Worm (Caenorhabditis elegans) whole organism, young adult: ENCODE measurements around the gene F11D11.4.

Experiments used
- B0261.1 ChIP-seq: sonication (generic microtip); optimal IDR thresholded peaks from 2 replicates; lab custom pipeline; 2016; ENCODE audit warnings: mild to moderate bottlenecking, missing genetic modification characterization, moderate library complexity, missing compliant biosample characterization
- F57C9.4 ChIP-seq: sonication (generic microtip); optimal IDR thresholded peaks from 2 replicates; lab custom pipeline; 2017; ENCODE audit warnings: mild to moderate bottlenecking, missing genetic modification characterization, missing compliant biosample characterization
- atf-7 ChIP-seq: sonication (generic microtip); optimal IDR thresholded peaks from 2 replicates; lab custom pipeline; 2017; ENCODE audit warnings: mild to moderate bottlenecking, missing genetic modification characterization, missing compliant biosample characterization
- chd-7 ChIP-seq: sonication (generic microtip); optimal IDR thresholded peaks from 2 replicates; lab custom pipeline; 2016; ENCODE audit warnings: mild to moderate bottlenecking, missing genetic modification characterization, moderate library complexity, missing compliant biosample characterization
- hmg-1.2 ChIP-seq: fragments of 200-800 bp; sonication (Bioruptor generic); IDR thresholded peaks from 2 replicates; pipeline ENCODE4 v1.3.6; 2022; ENCODE audit warnings: missing genetic modification reagents, missing genetic modification characterization, missing compliant biosample characterization
- rpc-1 ChIP-seq, 2 experiments: fragments of 150-350 bp in 1 of 2; sonication (generic microtip) in 1 of 2; optimal IDR thresholded peaks; 2 replicates each; lab custom pipeline; 2014 to 2018; ENCODE audit warnings: missing biosample characterization in 1 of 2, missing genetic modification characterization in 1 of 2, missing genetic modification reagents in 1 of 2, missing genotype in 1 of 2
- sdz-38 ChIP-seq: sonication (generic microtip); optimal IDR thresholded peaks from 2 replicates; lab custom pipeline; 2016; ENCODE audit warnings: missing genotype, missing genetic modification characterization, missing compliant biosample characterization
- snpc-1.3 ChIP-seq: sonication (generic microtip); optimal IDR thresholded peaks from 2 replicates; lab custom pipeline; 2017; ENCODE audit warnings: missing genetic modification characterization, mild to moderate bottlenecking, missing compliant biosample characterization, antibody characterized with exemption, moderate library complexity, missing genotype, missing genetic modification reagents; ENCODE audit not compliant: insufficient read depth
- sptf-2 ChIP-seq: fragments of 200-800 bp; sonication (Bioruptor generic); optimal IDR thresholded peaks from 2 replicates; lab custom pipeline; 2018; ENCODE audit warnings: mild to moderate bottlenecking, missing genetic modification characterization, missing compliant biosample characterization

DNA sequence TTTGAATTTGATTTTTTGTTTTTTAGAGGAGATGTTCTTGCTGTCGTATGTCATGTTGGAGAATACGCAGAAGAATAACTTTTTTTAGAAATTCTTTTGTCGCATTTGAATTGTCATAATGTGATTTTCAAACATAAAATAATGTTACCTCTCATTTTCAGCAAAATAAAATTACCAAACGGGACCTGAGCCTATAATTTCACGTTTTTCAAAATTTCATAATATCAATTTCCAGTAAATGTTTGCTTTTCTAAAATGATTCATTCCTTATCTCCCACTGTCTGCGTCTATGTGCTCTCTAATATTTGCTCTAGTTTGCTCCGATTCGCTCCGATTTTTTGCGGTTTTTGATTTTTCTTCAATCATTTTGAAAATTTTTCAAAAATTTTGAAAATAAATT is 29.5 kb downstream of the F11D11.4 start, which contains the start of gene nhr-231:
- no peak for TF ChIP-seq hmg-1.2 (GFP tag; lab: Robert Waterston, UW)
- TF ChIP-seq snpc-1.3 (tag; lab: Kevin White, UChicago) = no peak
- TF ChIP-seq atf-7 (tag; lab: Kevin White, UChicago) = no peak
- TF ChIP-seq sptf-2 (GFP tag; lab: Kevin White, UChicago) = no peak
- TF ChIP-seq chd-7 (tag; lab: Kevin White, UChicago) = no peak
- no peak for TF ChIP-seq rpc-1 (optimal IDR thresholded peaks at IDR 0.05; lab: Kevin White, UChicago)
- no peak for TF ChIP-seq rpc-1 (tag; optimal IDR thresholded peaks at IDR 0.05; lab: Kevin White, UChicago)
- no peak for TF ChIP-seq F57C9.4 (tag; lab: Kevin White, UChicago)
- no peak for TF ChIP-seq sdz-38 (tag; lab: Kevin White, UChicago)
- no peak for TF ChIP-seq B0261.1
